Worm (Caenorhabditis elegans) whole organism, mixed stage, embryonic: ENCODE results near the gene ugt-37.

Source experiments
- M03D4.4 ChIP-seq: sonication (generic microtip); optimal IDR thresholded peaks from 2 replicates; lab custom pipeline; 2017; ENCODE audit warnings: mild to moderate bottlenecking, missing genetic modification characterization, missing compliant biosample characterization
- ceh-43 ChIP-seq: fragments of 200-800 bp; sonication (Bioruptor generic); optimal IDR thresholded peaks from 2 replicates; lab custom pipeline; 2018; ENCODE audit warnings: mild to moderate bottlenecking, missing genetic modification characterization, moderate library complexity, missing compliant biosample characterization
- ham-2 ChIP-seq: fragments of 200-800 bp; sonication (Bioruptor generic); optimal IDR thresholded peaks from 2 replicates; lab custom pipeline; 2018; ENCODE audit warnings: mild to moderate bottlenecking, missing genetic modification characterization, missing compliant biosample characterization

DNA sequence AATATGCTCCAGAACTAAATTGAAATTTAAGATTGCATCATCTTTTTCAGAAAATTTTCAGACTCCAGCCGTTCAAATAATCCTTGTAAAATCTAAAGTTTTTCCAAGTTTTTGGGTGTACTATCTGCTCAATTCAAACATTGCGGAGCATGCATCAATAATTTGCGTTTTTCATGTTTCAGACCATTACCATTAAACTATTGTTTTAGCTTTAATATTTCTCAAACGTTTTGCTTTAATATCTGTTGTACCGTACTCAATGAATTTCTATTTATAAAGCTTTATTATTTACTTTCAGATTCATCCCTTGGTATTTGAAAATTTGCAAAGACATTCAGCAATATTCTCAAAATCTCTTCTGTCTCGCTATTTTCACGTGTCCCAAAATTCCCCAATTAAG lies 41.9 kb downstream of the ugt-37 start, which contains the start of gene odr-2:
- no peak for TF ChIP-seq ceh-43 (GFP tag; lab: Kevin White, UChicago)
- TF ChIP-seq M03D4.4 (tag; lab: Kevin White, UChicago), result no peak
- TF ChIP-seq ham-2, result no peak
